Fruit fly (Drosophila melanogaster) whole organism, embryonic: Measurements from ENCODE around the gene CG16978.
A peak's percentile ranks its signal among the peaks of the same experiment; 100 is the strongest.

Source experiments
- Adf1 ChIP-seq: fragments of 200-800 bp; sonication (Bioruptor generic); IDR thresholded peaks from 2 replicates; pipeline ENCODE4 v1.3.6; 2022; ENCODE audit warnings: missing biosample characterization, missing genetic modification characterization
- Atf-2 ChIP-seq: fragments of 200-800 bp; sonication (Bioruptor generic); optimal IDR thresholded peaks from 2 replicates; lab custom pipeline; 2016; ENCODE audit warnings: missing biosample characterization, missing genetic modification characterization
- B-H2 ChIP-seq: fragments of 200-800 bp; sonication (Bioruptor generic); optimal IDR thresholded peaks from 2 replicates; lab custom pipeline; 2018; ENCODE audit warnings: missing biosample characterization, mild to moderate bottlenecking, missing genetic modification characterization
- CG10209 ChIP-seq: fragments of 200-800 bp; sonication (Bioruptor generic); optimal IDR thresholded peaks from 3 replicates; lab custom pipeline; 2017; ENCODE audit warnings: missing biosample characterization, mild to moderate bottlenecking, missing genetic modification characterization, missing genetic modification reagents
- CG14710 ChIP-seq: fragments of 200-800 bp; sonication (Bioruptor generic); optimal IDR thresholded peaks from 3 replicates; lab custom pipeline; 2019; ENCODE audit warnings: missing biosample characterization, mild to moderate bottlenecking, missing genetic modification characterization, moderate library complexity
- CG1602 ChIP-seq: fragments of 200-800 bp; sonication (Bioruptor generic); optimal IDR thresholded peaks from 3 replicates; lab custom pipeline; 2016; ENCODE audit warnings: missing biosample characterization, missing genetic modification characterization
- CG1647 ChIP-seq: fragments of 200-800 bp; sonication (Bioruptor generic); optimal IDR thresholded peaks from 3 replicates; lab custom pipeline; 2016; ENCODE audit warnings: missing biosample characterization, missing genetic modification characterization
- CG17568 ChIP-seq: fragments of 200-800 bp; sonication (Bioruptor generic); optimal IDR thresholded peaks from 2 replicates; lab custom pipeline; 2018; ENCODE audit warnings: missing biosample characterization, mild to moderate bottlenecking, missing genetic modification characterization, moderate library complexity
- CG2202 ChIP-seq: fragments of 200-800 bp; sonication (Bioruptor generic); optimal IDR thresholded peaks from 2 replicates; lab custom pipeline; 2018; ENCODE audit warnings: missing biosample characterization, mild to moderate bottlenecking, missing genetic modification characterization
- CG32532 ChIP-seq: fragments of 200-800 bp; sonication (Bioruptor generic); IDR thresholded peaks from 2 replicates; pipeline ENCODE4 v1.3.6; 2022; ENCODE audit warnings: missing biosample characterization, missing genetic modification characterization
- CG4424 ChIP-seq: fragments of 200-800 bp; sonication (Bioruptor generic); optimal IDR thresholded peaks from 3 replicates; lab custom pipeline; 2016; ENCODE audit warnings: missing biosample characterization, missing genetic modification characterization
- CG6765 ChIP-seq: fragments of 200-800 bp; sonication (Bioruptor generic); optimal IDR thresholded peaks from 3 replicates; lab custom pipeline; 2017; ENCODE audit warnings: missing biosample characterization, mild to moderate bottlenecking, missing genetic modification characterization
- CG7556 ChIP-seq: fragments of 200-800 bp; sonication (Bioruptor generic); optimal IDR thresholded peaks from 2 replicates; lab custom pipeline; 2017; ENCODE audit warnings: missing biosample characterization, mild to moderate bottlenecking, missing genetic modification characterization
- CG8765 ChIP-seq: fragments of 200-800 bp; sonication (Bioruptor generic); IDR thresholded peaks from 2 replicates; pipeline ENCODE4 v1.3.6; 2022; ENCODE audit warnings: missing biosample characterization, missing genetic modification characterization
- CG9932 ChIP-seq: fragments of 200-800 bp; sonication (Bioruptor generic); IDR thresholded peaks from 2 replicates; pipeline ENCODE4 v1.3.6; 2022; ENCODE audit warnings: missing biosample characterization, missing genetic modification characterization
- Camta ChIP-seq: fragments of 200-800 bp; sonication (Bioruptor generic); optimal IDR thresholded peaks from 2 replicates; lab custom pipeline; 2016; ENCODE audit warnings: missing biosample characterization, missing genetic modification characterization
- Dp ChIP-seq: fragments of 200-800 bp; sonication (Bioruptor generic); optimal IDR thresholded peaks from 2 replicates; lab custom pipeline; 2018; ENCODE audit warnings: missing biosample characterization, mild to moderate bottlenecking, missing genetic modification characterization, moderate library complexity
- Dref ChIP-seq: fragments of 200-800 bp; sonication (Bioruptor generic); IDR thresholded peaks from 2 replicates; pipeline ENCODE4 v1.3.6; 2022; ENCODE audit warnings: missing biosample characterization, missing genetic modification characterization
- Drgx ChIP-seq: fragments of 200-800 bp; sonication (Bioruptor generic); IDR thresholded peaks from 2 replicates; pipeline ENCODE4 v1.3.6; 2022; ENCODE audit warnings: missing biosample characterization, missing genetic modification characterization
- E2f2 ChIP-seq: fragments of 200-800 bp; sonication (Bioruptor generic); IDR thresholded peaks from 2 replicates; pipeline ENCODE4 v1.3.6; 2022; ENCODE audit warnings: missing biosample characterization, missing genetic modification characterization
- GATAe ChIP-seq: fragments of 200-800 bp; sonication (Bioruptor generic); conservative IDR thresholded peaks from 2 replicates; pipeline ENCODE4 v1.3.6; 2022; ENCODE audit warnings: missing biosample characterization, missing genetic modification characterization
- HLH4C ChIP-seq: fragments of 200-800 bp; sonication (Bioruptor generic); IDR thresholded peaks from 3 replicates; pipeline ENCODE4 v1.3.6; 2022; ENCODE audit warnings: missing biosample characterization, missing genetic modification characterization; ENCODE audit not compliant: partially characterized antibody
- Lim3 ChIP-seq: fragments of 200-800 bp; sonication (Bioruptor generic); IDR thresholded peaks from 2 replicates; pipeline ENCODE4 v1.3.6; 2022; ENCODE audit warnings: missing biosample characterization, missing genetic modification characterization
- Mad ChIP-seq: fragments of 200-800 bp; sonication (Bioruptor generic); optimal IDR thresholded peaks from 2 replicates; lab custom pipeline; 2016; ENCODE audit warnings: missing biosample characterization, missing genetic modification characterization
- Side ChIP-seq: fragments of 200-800 bp; sonication (Bioruptor generic); optimal IDR thresholded peaks from 2 replicates; lab custom pipeline; 2016; ENCODE audit warnings: missing biosample characterization, missing genetic modification characterization
- Sry-δ ChIP-seq: fragments of 200-800 bp; sonication (Bioruptor generic); optimal IDR thresholded peaks from 2 replicates; lab custom pipeline; 2016; ENCODE audit warnings: missing biosample characterization, missing genetic modification characterization
- ash1 ChIP-seq: fragments of 200-800 bp; sonication (Bioruptor generic); optimal IDR thresholded peaks from 2 replicates; lab custom pipeline; 2018; ENCODE audit warnings: missing biosample characterization, mild to moderate bottlenecking, missing genetic modification characterization
- bab2 ChIP-seq: fragments of 200-800 bp; sonication (Bioruptor generic); optimal IDR thresholded peaks from 2 replicates; lab custom pipeline; 2016; ENCODE audit warnings: missing biosample characterization, missing genetic modification characterization
- bowl ChIP-seq: fragments of 200-800 bp; sonication (Bioruptor generic); IDR thresholded peaks from 2 replicates; pipeline ENCODE4 v1.3.6; 2022; ENCODE audit warnings: missing biosample characterization, missing genetic modification characterization
- bsh ChIP-seq, 2 experiments: fragments of 200-800 bp; sonication (Bioruptor generic); optimal IDR thresholded peaks; 2 replicates each; lab custom pipeline; 2017 to 2018; ENCODE audit warnings: mild to moderate bottlenecking in 2 of 2, missing biosample characterization in 2 of 2, missing genetic modification characterization in 2 of 2, moderate library complexity in 1 of 2
- da ChIP-seq: fragments of 200-800 bp; sonication (Bioruptor generic); optimal IDR thresholded peaks from 2 replicates; lab custom pipeline; 2016; ENCODE audit warnings: missing biosample characterization, missing genetic modification characterization
- dmrt11E ChIP-seq: fragments of 200-800 bp; sonication (Bioruptor generic); optimal IDR thresholded peaks from 3 replicates; lab custom pipeline; 2018; ENCODE audit warnings: missing biosample characterization, mild to moderate bottlenecking, missing genetic modification characterization, moderate library complexity
- ems ChIP-seq: fragments of 200-800 bp; sonication (Bioruptor generic); optimal IDR thresholded peaks from 3 replicates; lab custom pipeline; 2016; ENCODE audit warnings: missing biosample characterization, missing genetic modification characterization
- esg ChIP-seq: fragments of 200-800 bp; sonication (Bioruptor generic); conservative IDR thresholded peaks from 2 replicates; pipeline ENCODE4 v1.3.6; 2022; ENCODE audit warnings: missing biosample characterization, missing genetic modification characterization
- eyg ChIP-seq: fragments of 200-800 bp; sonication (Bioruptor generic); optimal IDR thresholded peaks from 3 replicates; lab custom pipeline; 2016; ENCODE audit warnings: missing biosample characterization, missing genetic modification characterization
- fd96Cb ChIP-seq: fragments of 200-800 bp; sonication (Bioruptor generic); optimal IDR thresholded peaks from 2 replicates; lab custom pipeline; 2018; ENCODE audit warnings: missing biosample characterization, mild to moderate bottlenecking, missing genetic modification characterization, moderate library complexity
- hkb ChIP-seq, 2 experiments: fragments of 200-800 bp in 1 of 2; fragments of >200 bp in 1 of 2; sonication (Bioruptor generic) in 1 of 2; IDR thresholded peaks in 1 of 2; optimal IDR thresholded peaks in 1 of 2; 2 replicates each; pipeline versions ENCODE4 v1.3.6 to Lab custom; 2017 to 2022; ENCODE audit warnings: missing biosample characterization in 1 of 2, missing genetic modification characterization in 1 of 2
- kay ChIP-seq: fragments of 200-800 bp; sonication (Bioruptor generic); optimal IDR thresholded peaks from 2 replicates; lab custom pipeline; 2016; ENCODE audit warnings: missing biosample characterization, missing genetic modification characterization
- lbe ChIP-seq: fragments of 200-800 bp; sonication (Bioruptor generic); optimal IDR thresholded peaks from 2 replicates; lab custom pipeline; 2016; ENCODE audit warnings: missing biosample characterization, mild to moderate bottlenecking, missing genetic modification characterization
- luna ChIP-seq: fragments of 200-800 bp; sonication (Bioruptor generic); optimal IDR thresholded peaks from 2 replicates; lab custom pipeline; 2016; ENCODE audit warnings: missing biosample characterization, missing genetic modification characterization
- mld ChIP-seq: fragments of 200-800 bp; sonication (Bioruptor generic); IDR thresholded peaks from 3 replicates; pipeline ENCODE4 v1.3.6; 2022; ENCODE audit warnings: missing biosample characterization, missing genetic modification characterization; ENCODE audit not compliant: partially characterized antibody
- nerfin-2 ChIP-seq: fragments of 200-800 bp; sonication (Bioruptor generic); IDR thresholded peaks from 2 replicates; pipeline ENCODE4 v1.3.6; 2022; ENCODE audit warnings: missing biosample characterization, missing genetic modification characterization; ENCODE audit not compliant: partially characterized antibody
- pho ChIP-seq: fragments of 200-800 bp; sonication (Bioruptor generic); optimal IDR thresholded peaks from 2 replicates; lab custom pipeline; 2016; ENCODE audit warnings: missing biosample characterization, missing genetic modification characterization
- pros ChIP-seq: fragments of 200-800 bp; sonication (Bioruptor generic); optimal IDR thresholded peaks from 3 replicates; lab custom pipeline; 2019; ENCODE audit warnings: missing biosample characterization, mild to moderate bottlenecking, missing genetic modification characterization, moderate library complexity
- slbo ChIP-seq: fragments of 200-800 bp; sonication (Bioruptor generic); IDR thresholded peaks from 2 replicates; pipeline ENCODE4 v1.3.6; 2022; ENCODE audit warnings: missing biosample characterization, missing genetic modification characterization
- slou ChIP-seq: fragments of 200-800 bp; sonication (Bioruptor generic); optimal IDR thresholded peaks from 3 replicates; lab custom pipeline; 2016; ENCODE audit warnings: missing biosample characterization, missing genetic modification characterization
- tna ChIP-seq: fragments of 200-800 bp; sonication (Bioruptor generic); IDR thresholded peaks from 2 replicates; pipeline ENCODE4 v1.3.6; 2022; ENCODE audit warnings: missing biosample characterization, missing genetic modification characterization; ENCODE audit not compliant: partially characterized antibody
- tup ChIP-seq: fragments of 200-800 bp; sonication (Bioruptor generic); optimal IDR thresholded peaks from 2 replicates; lab custom pipeline; 2016; ENCODE audit warnings: missing biosample characterization, mild to moderate bottlenecking, missing genetic modification characterization, moderate library complexity
- wdn ChIP-seq: fragments of 200-800 bp; sonication (Bioruptor generic); IDR thresholded peaks from 2 replicates; pipeline ENCODE4 v1.3.6; 2022; ENCODE audit warnings: missing biosample characterization, missing genetic modification characterization

The CG16978 gene

DNA sequence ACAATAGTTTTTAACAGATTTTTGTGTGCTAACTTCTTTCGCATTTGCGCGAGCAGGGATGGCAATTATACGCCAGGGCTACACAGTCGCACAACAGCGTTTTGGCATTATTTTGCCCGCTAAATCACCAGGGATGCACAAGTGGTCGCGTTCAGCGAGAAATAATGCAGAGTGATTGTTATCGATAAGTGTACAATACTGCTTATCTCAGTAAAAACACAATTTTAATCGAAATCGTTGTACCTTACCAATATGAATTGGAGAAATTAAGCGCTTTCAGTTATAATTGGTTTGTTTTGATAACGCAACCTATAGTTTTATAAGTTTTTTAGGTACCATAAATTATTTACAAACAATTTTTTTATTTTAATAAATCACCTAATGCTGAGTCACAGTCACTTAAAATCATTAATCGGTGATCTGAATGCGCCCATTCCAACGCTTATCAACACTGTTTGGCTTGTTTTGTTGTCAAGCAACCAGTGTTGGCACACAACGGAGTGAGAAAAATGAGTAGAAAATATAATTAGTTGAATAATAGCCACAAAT is 33.4 kb upstream of the CG16978 start, which contains the start of the genes Sfmbt and CG5439 (continued):
- TF ChIP-seq Dp (GFP tag; lab: Kevin White, UChicago) = peak; percentile 48
- TF ChIP-seq B-H2 (GFP tag; lab: Kevin White, UChicago) = no peak
- TF ChIP-seq CG8765 (GFP tag; lab: Robert Waterston, UW) = 0 out of 2 replicates have a peak, but pooled peaks have one; percentile 33
- peak; percentile 75 for TF ChIP-seq ems (GFP tag; lab: Kevin White, UChicago)
- peak; percentile 77 for TF ChIP-seq lbe
- TF ChIP-seq Sry-δ (GFP tag; lab: Kevin White, UChicago) = peak; percentile 68
- TF ChIP-seq HLH4C (GFP tag; lab: Robert Waterston, UW) = peak; percentile 62; the same call in 2 of the 3 replicates
- peak; percentile 56 for TF ChIP-seq da (GFP tag; lab: Kevin White, UChicago)
- TF ChIP-seq fd96Cb (tag; lab: Kevin White, UChicago) = peak; percentile 48
- TF ChIP-seq Mad = peak; percentile 44
- TF ChIP-seq E2f2 (GFP tag; lab: Robert Waterston, UW) = peak; percentile 51
- TF ChIP-seq CG10209 (GFP tag; lab: Kevin White, UChicago) = no peak
- TF ChIP-seq Lim3 (GFP tag; lab: Robert Waterston, UW) = no peak
- peak; percentile 16 for TF ChIP-seq CG6765 (GFP tag; lab: Kevin White, UChicago)
- TF ChIP-seq CG4424 (GFP tag; lab: Kevin White, UChicago) = peak; percentile 83
- peak; percentile 77 for TF ChIP-seq CG32532
- TF ChIP-seq CG17568 (GFP tag; lab: Kevin White, UChicago) = no peak
- TF ChIP-seq mld = 0 out of 3 replicates have a peak, but pooled peaks have one; percentile 38
- TF ChIP-seq tup (GFP tag; lab: Kevin White, UChicago) = peak; percentile 26
- peak; percentile 91 for TF ChIP-seq kay
- peak; percentile 54 for TF ChIP-seq Side (GFP tag; lab: Kevin White, UChicago)
- TF ChIP-seq CG1647 (GFP tag; lab: Kevin White, UChicago) = peak; percentile 50
- peak; percentile 88 for TF ChIP-seq pho (GFP tag; lab: Kevin White, UChicago)
- TF ChIP-seq CG9932 = peak; percentile 90
- TF ChIP-seq slou (GFP tag; lab: Kevin White, UChicago) = peak; percentile 68
- TF ChIP-seq eyg (GFP tag; lab: Kevin White, UChicago) = peak; percentile 51
- peak; percentile 88 for TF ChIP-seq slbo (GFP tag; lab: Robert Waterston, UW)
- peak; percentile 79 for TF ChIP-seq Camta (GFP tag; lab: Kevin White, UChicago)
- TF ChIP-seq CG7556 (GFP tag; lab: Kevin White, UChicago) = no peak
- peak; percentile 65 for TF ChIP-seq dmrt11E (tag; lab: Kevin White, UChicago)
- peak; percentile 21; the same call in 1 of the 2 replicates for TF ChIP-seq Adf1
- peak; percentile 22; the same call in 1 of the 2 replicates for TF ChIP-seq GATAe (GFP tag; lab: Robert Waterston, UW)
- no peak for TF ChIP-seq tna
- TF ChIP-seq CG1602 = peak; percentile 83
- peak; percentile 23 for TF ChIP-seq CG2202
- TF ChIP-seq Drgx (GFP tag; lab: Robert Waterston, UW) = peak; percentile 34; the same call in 1 of the 2 replicates
- peak; percentile 81 for TF ChIP-seq Dref
- TF ChIP-seq esg = peak; percentile 70
- peak in 1 of 2 experiments; percentile 50 for TF ChIP-seq bsh (GFP tag; optimal IDR thresholded peaks at IDR 0.05; lab: Kevin White, UChicago)
- TF ChIP-seq luna (GFP tag; lab: Kevin White, UChicago) = peak; percentile 60
- peak; percentile 66 for TF ChIP-seq Atf-2 (GFP tag; lab: Kevin White, UChicago)
- TF ChIP-seq nerfin-2 (GFP tag; lab: Robert Waterston, UW) = peak; percentile 56; the same call in 1 of the 2 replicates
- TF ChIP-seq wdn (GFP tag; lab: Robert Waterston, UW) = 0 out of 2 replicates have a peak, but pooled peaks have one; percentile 38
- TF ChIP-seq bowl = no peak
- TF ChIP-seq CG14710 (tag; lab: Kevin White, UChicago) = peak; percentile 95
- no peak for TF ChIP-seq ash1 (GFP tag; lab: Kevin White, UChicago)
- TF ChIP-seq hkb (optimal IDR thresholded peaks at IDR 0.05; lab: Kevin White, UChicago) = peak; percentile 60
- peak; percentile 31; the same call in 1 of the 2 replicates for TF ChIP-seq hkb (GFP tag; IDR thresholded peaks at IDR 0.05; lab: Robert Waterston, UW)
- TF ChIP-seq pros (GFP tag; lab: Kevin White, UChicago) = no peak
- TF ChIP-seq bab2 = peak; percentile 82
